Fruit fly (Drosophila melanogaster) whole organism, embryonic: ENCODE measurements around the gene PolG2.

ENCODE experiments used
- Abd-B ChIP-seq: fragments of 200-800 bp; sonication (Bioruptor generic); optimal IDR thresholded peaks from 2 replicates; lab custom pipeline; 2018; ENCODE audit warnings: missing biosample characterization, mild to moderate bottlenecking, missing genetic modification characterization, moderate library complexity
- Aef1 ChIP-seq: fragments of 200-800 bp; sonication (Bioruptor generic); IDR thresholded peaks from 3 replicates; pipeline ENCODE4 v1.3.6; 2022; ENCODE audit warnings: missing biosample characterization, missing genetic modification characterization
- CG12219 ChIP-seq: fragments of 200-800 bp; sonication (Bioruptor generic); optimal IDR thresholded peaks from 3 replicates; lab custom pipeline; 2018; ENCODE audit warnings: missing biosample characterization, mild to moderate bottlenecking, missing genetic modification characterization
- CG15696 ChIP-seq: fragments of 200-800 bp; sonication (Bioruptor generic); optimal IDR thresholded peaks from 2 replicates; lab custom pipeline; 2019; ENCODE audit warnings: missing biosample characterization, mild to moderate bottlenecking, missing genetic modification characterization, moderate library complexity
- CG1602 ChIP-seq: fragments of 200-800 bp; sonication (Bioruptor generic); optimal IDR thresholded peaks from 3 replicates; lab custom pipeline; 2016; ENCODE audit warnings: missing biosample characterization, missing genetic modification characterization
- CG1792 ChIP-seq: fragments of 200-800 bp; sonication (Bioruptor generic); optimal IDR thresholded peaks from 2 replicates; lab custom pipeline; 2016; ENCODE audit warnings: missing biosample characterization, missing genetic modification characterization
- CG18262 ChIP-seq: fragments of 200-800 bp; optimal IDR thresholded peaks from 3 replicates; lab custom pipeline; 2019; ENCODE audit warnings: missing biosample characterization, mild to moderate bottlenecking, missing genetic modification characterization, moderate library complexity
- CG18619 ChIP-seq: fragments of 200-800 bp; sonication (Bioruptor generic); optimal IDR thresholded peaks from 3 replicates; lab custom pipeline; 2017; ENCODE audit warnings: missing biosample characterization, mild to moderate bottlenecking, missing genetic modification characterization
- CG2116 ChIP-seq: fragments of 200-800 bp; sonication (Bioruptor generic); optimal IDR thresholded peaks from 3 replicates; lab custom pipeline; 2018; ENCODE audit warnings: missing biosample characterization, mild to moderate bottlenecking, missing genetic modification characterization
- CG31224 ChIP-seq: fragments of 200-800 bp; sonication (Bioruptor generic); IDR thresholded peaks from 2 replicates; pipeline ENCODE4 v1.3.6; 2022; ENCODE audit warnings: missing biosample characterization, missing genetic modification characterization
- CG31365 ChIP-seq: fragments of 200-800 bp; sonication (Bioruptor generic); optimal IDR thresholded peaks from 2 replicates; lab custom pipeline; 2018; ENCODE audit warnings: missing biosample characterization, mild to moderate bottlenecking, missing genetic modification characterization
- CG3847 ChIP-seq: fragments of 200-800 bp; sonication (Bioruptor generic); IDR thresholded peaks from 2 replicates; pipeline ENCODE4 v1.3.6; 2022; ENCODE audit warnings: missing biosample characterization, missing genetic modification characterization
- CG8765 ChIP-seq: fragments of 200-800 bp; sonication (Bioruptor generic); IDR thresholded peaks from 2 replicates; pipeline ENCODE4 v1.3.6; 2022; ENCODE audit warnings: missing biosample characterization, missing genetic modification characterization
- CHES-1-like ChIP-seq: fragments of 200-800 bp; sonication (Bioruptor generic); optimal IDR thresholded peaks from 2 replicates; lab custom pipeline; 2016; ENCODE audit warnings: missing biosample characterization, missing genetic modification characterization
- CTCF ChIP-seq: fragments of 200-800 bp; sonication (Bioruptor generic); optimal IDR thresholded peaks from 2 replicates; lab custom pipeline; 2017; ENCODE audit warnings: missing biosample characterization, mild to moderate bottlenecking, missing genetic modification characterization, moderate library complexity
- Camta ChIP-seq: fragments of 200-800 bp; sonication (Bioruptor generic); optimal IDR thresholded peaks from 2 replicates; lab custom pipeline; 2016; ENCODE audit warnings: missing biosample characterization, missing genetic modification characterization
- Chrac-16 ChIP-seq: fragments of 200-800 bp; sonication (Bioruptor generic); optimal IDR thresholded peaks from 3 replicates; lab custom pipeline; 2016; ENCODE audit warnings: missing biosample characterization, missing genetic modification characterization
- Dll ChIP-seq: fragments of 200-800 bp; sonication (Bioruptor generic); IDR thresholded peaks from 4 replicates; pipeline ENCODE4 v1.3.6; 2022; ENCODE audit warnings: missing biosample characterization, missing genetic modification characterization; ENCODE audit not compliant: partially characterized antibody
- ERR ChIP-seq: fragments of 200-800 bp; sonication (Bioruptor generic); optimal IDR thresholded peaks from 2 replicates; lab custom pipeline; 2016; ENCODE audit warnings: missing biosample characterization, missing genetic modification characterization
- Gsc ChIP-seq: fragments of 200-800 bp; sonication (Bioruptor generic); IDR thresholded peaks from 2 replicates; pipeline ENCODE4 v1.3.6; 2022; ENCODE audit warnings: missing biosample characterization, missing genetic modification characterization
- Gug ChIP-seq: fragments of 200-800 bp; sonication (Bioruptor generic); IDR thresholded peaks from 4 replicates; pipeline ENCODE4 v1.3.6; 2022; ENCODE audit warnings: missing biosample characterization, missing genetic modification characterization
- H15 ChIP-seq: fragments of 200-800 bp; sonication (Bioruptor generic); IDR thresholded peaks from 3 replicates; pipeline ENCODE4 v1.3.6; 2022; ENCODE audit warnings: missing biosample characterization, missing genetic modification characterization
- HLH54F ChIP-seq: fragments of 200-800 bp; sonication (Bioruptor generic); optimal IDR thresholded peaks from 3 replicates; lab custom pipeline; 2016; ENCODE audit warnings: missing biosample characterization, missing genetic modification characterization
- Kr ChIP-seq: fragments of 200-800 bp; sonication (Bioruptor generic); optimal IDR thresholded peaks from 2 replicates; lab custom pipeline; 2017; ENCODE audit warnings: missing biosample characterization, mild to moderate bottlenecking, missing genetic modification characterization
- NC2β ChIP-seq: fragments of 200-800 bp; sonication (Bioruptor generic); optimal IDR thresholded peaks from 2 replicates; lab custom pipeline; 2016; ENCODE audit warnings: missing biosample characterization, missing genetic modification characterization
- Pdp1 ChIP-seq, 2 experiments: fragments of 200-800 bp; sonication (Bioruptor generic); optimal IDR thresholded peaks; 3 replicates each; lab custom pipeline; 2016; ENCODE audit warnings: missing biosample characterization in 2 of 2, missing genetic modification characterization in 2 of 2, mild to moderate bottlenecking in 1 of 2, moderate library complexity in 1 of 2
- Sox100B ChIP-seq: fragments of 200-800 bp; sonication (Bioruptor generic); optimal IDR thresholded peaks from 3 replicates; lab custom pipeline; 2018; ENCODE audit warnings: missing biosample characterization, mild to moderate bottlenecking, missing genetic modification characterization
- Vsx1 ChIP-seq: fragments of 200-800 bp; sonication (Bioruptor generic); optimal IDR thresholded peaks from 2 replicates; lab custom pipeline; 2017; ENCODE audit warnings: missing biosample characterization, mild to moderate bottlenecking, missing genetic modification characterization, missing genetic modification reagents
- abd-A ChIP-seq: fragments of 200-800 bp; sonication (Bioruptor generic); optimal IDR thresholded peaks from 3 replicates; lab custom pipeline; 2019; ENCODE audit warnings: missing biosample characterization, mild to moderate bottlenecking, missing genetic modification characterization, moderate library complexity
- crc ChIP-seq: fragments of 200-800 bp; sonication (Bioruptor generic); optimal IDR thresholded peaks from 2 replicates; lab custom pipeline; 2016; ENCODE audit warnings: missing biosample characterization, missing genetic modification characterization
- crol ChIP-seq: fragments of 200-800 bp; sonication (Bioruptor generic); IDR thresholded peaks from 2 replicates; pipeline ENCODE4 v1.3.6; 2022; ENCODE audit warnings: missing biosample characterization, missing genetic modification characterization
- dpn ChIP-seq, 2 experiments: fragments of 200-800 bp; sonication (Bioruptor generic); optimal IDR thresholded peaks; 3 replicates each; lab custom pipeline; 2016; ENCODE audit warnings: missing biosample characterization in 2 of 2, missing genetic modification characterization in 2 of 2
- eyg ChIP-seq: fragments of 200-800 bp; sonication (Bioruptor generic); optimal IDR thresholded peaks from 3 replicates; lab custom pipeline; 2016; ENCODE audit warnings: missing biosample characterization, missing genetic modification characterization
- gcm2 ChIP-seq: fragments of 200-800 bp; sonication (Bioruptor generic); optimal IDR thresholded peaks from 2 replicates; lab custom pipeline; 2016; ENCODE audit warnings: missing biosample characterization, missing genetic modification characterization
- grau ChIP-seq: fragments of 200-800 bp; optimal IDR thresholded peaks from 3 replicates; lab custom pipeline; 2019; ENCODE audit warnings: missing biosample characterization, mild to moderate bottlenecking, missing genetic modification characterization, moderate library complexity
- grn ChIP-seq: fragments of 200-800 bp; sonication (Bioruptor generic); optimal IDR thresholded peaks from 3 replicates; lab custom pipeline; 2017; ENCODE audit warnings: missing biosample characterization, missing genetic modification characterization
- kah ChIP-seq: fragments of 200-800 bp; sonication (Bioruptor generic); optimal IDR thresholded peaks from 2 replicates; lab custom pipeline; 2018; ENCODE audit warnings: missing biosample characterization, mild to moderate bottlenecking, missing genetic modification characterization
- lilli ChIP-seq: fragments of 200-800 bp; sonication (Bioruptor generic); optimal IDR thresholded peaks from 3 replicates; lab custom pipeline; 2016; ENCODE audit warnings: missing biosample characterization, missing genetic modification characterization
- lmd ChIP-seq: fragments of 200-800 bp; sonication (Bioruptor generic); IDR thresholded peaks from 2 replicates; pipeline ENCODE4 v1.3.6; 2022; ENCODE audit warnings: missing biosample characterization, missing genetic modification characterization
- mam ChIP-seq: fragments of 200-800 bp; sonication (Bioruptor generic); optimal IDR thresholded peaks from 3 replicates; lab custom pipeline; 2016; ENCODE audit warnings: missing biosample characterization, missing genetic modification characterization
- nmo ChIP-seq: fragments of 200-800 bp; sonication (Bioruptor generic); optimal IDR thresholded peaks from 2 replicates; lab custom pipeline; 2018; ENCODE audit warnings: missing biosample characterization, mild to moderate bottlenecking, missing genetic modification characterization, moderate library complexity
- pb ChIP-seq: fragments of 200-800 bp; sonication (Bioruptor generic); optimal IDR thresholded peaks from 3 replicates; lab custom pipeline; 2016; ENCODE audit warnings: missing biosample characterization, missing genetic modification characterization
- pita ChIP-seq: fragments of 200-800 bp; sonication (Bioruptor generic); optimal IDR thresholded peaks from 2 replicates; lab custom pipeline; 2017; ENCODE audit warnings: missing biosample characterization, mild to moderate bottlenecking, missing genetic modification characterization
- sens ChIP-seq: fragments of 200-800 bp; sonication (Bioruptor generic); peaks from one replicate; lab custom pipeline; 2016; ENCODE audit warnings: missing biosample characterization, missing genetic modification characterization
- seq ChIP-seq: fragments of 200-800 bp; sonication (Bioruptor generic); IDR thresholded peaks from 2 replicates; pipeline ENCODE4 v1.3.6; 2022; ENCODE audit warnings: missing biosample characterization, missing genetic modification characterization
- sisA ChIP-seq: fragments of 200-800 bp; sonication (Bioruptor generic); IDR thresholded peaks from 2 replicates; pipeline ENCODE4 v1.3.6; 2022; ENCODE audit warnings: missing biosample characterization, missing genetic modification characterization
- sug ChIP-seq: fragments of 200-800 bp; optimal IDR thresholded peaks from 2 replicates; lab custom pipeline; 2019; ENCODE audit warnings: missing biosample characterization, mild to moderate bottlenecking, missing genetic modification characterization, moderate library complexity
- vfl ChIP-seq: fragments of 200-800 bp; sonication (Bioruptor generic); optimal IDR thresholded peaks from 2 replicates; lab custom pipeline; 2016; ENCODE audit warnings: missing biosample characterization, missing genetic modification characterization
- z ChIP-seq: fragments of 200-800 bp; sonication (Bioruptor generic); IDR thresholded peaks from 3 replicates; pipeline ENCODE4 v1.3.6; 2022; ENCODE audit warnings: missing biosample characterization, missing genetic modification characterization
- zen ChIP-seq: fragments of 200-800 bp; sonication (Bioruptor generic); optimal IDR thresholded peaks from 3 replicates; lab custom pipeline; 2018; ENCODE audit warnings: missing biosample characterization, mild to moderate bottlenecking, missing genetic modification characterization, moderate library complexity

Gene PolG2

DNA sequence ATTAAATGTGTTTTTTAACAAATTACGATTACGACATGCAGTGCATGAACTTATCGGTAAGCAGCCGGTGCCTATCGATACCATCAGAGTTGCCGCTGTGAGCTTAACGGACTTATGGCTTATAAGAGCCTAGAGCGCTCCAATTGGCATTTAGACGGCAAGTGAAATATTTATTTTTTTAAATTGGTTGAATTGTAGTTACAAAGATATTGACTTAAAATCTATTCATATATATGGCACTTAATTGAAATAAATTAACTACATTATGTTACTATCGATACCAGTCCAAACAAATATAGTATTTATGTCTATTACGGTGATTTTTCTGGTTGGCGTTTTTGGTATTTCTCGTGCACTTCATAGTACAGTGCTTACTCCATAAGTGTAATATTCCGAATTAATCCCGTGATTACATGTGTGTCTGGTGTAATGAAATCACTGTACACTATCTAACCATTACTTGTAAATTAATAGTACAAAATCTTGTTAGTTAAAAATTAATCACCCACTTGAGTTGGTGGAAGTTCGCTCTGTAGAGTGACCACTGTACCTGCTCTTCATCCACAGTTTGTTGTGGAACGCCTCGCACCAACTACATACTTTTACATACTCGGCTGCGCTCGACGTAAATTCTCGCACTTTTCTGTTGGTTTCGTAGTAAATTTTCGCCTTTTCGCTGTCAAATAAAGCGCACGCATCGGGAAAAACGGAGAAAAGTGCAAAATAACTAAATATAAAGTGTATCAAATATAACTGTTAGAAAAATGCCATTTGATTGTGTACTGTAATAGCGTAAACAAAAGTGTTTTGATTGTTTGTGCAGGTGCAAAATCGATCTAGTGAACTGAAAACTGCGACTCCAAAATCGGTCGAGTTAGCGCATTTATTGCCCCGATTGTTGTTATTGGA, 2.4 kb upstream of the PolG2 start, which contains the start of the genes mRpS23 and CenG1A (continued):
- TF ChIP-seq ERR (GFP tag; lab: Kevin White, UChicago), result peak; percentile 99
- peak; percentile 100 for TF ChIP-seq crc
- TF ChIP-seq Vsx1, result peak; percentile 99
- peak; percentile 88 for TF ChIP-seq z (GFP tag; lab: Robert Waterston, UW)
- peak; percentile 100 for TF ChIP-seq Chrac-16 (GFP tag; lab: Kevin White, UChicago)
- TF ChIP-seq Gug, result peak; percentile 100
- TF ChIP-seq CG15696, result peak; percentile 99
- TF ChIP-seq abd-A (tag; lab: Kevin White, UChicago), result no peak
- peak; percentile 100 for TF ChIP-seq CG1602
- peak; percentile 99 to 100 for TF ChIP-seq Pdp1 (GFP tag; optimal IDR thresholded peaks at IDR 0.05; lab: Kevin White, UChicago)
- TF ChIP-seq eyg (GFP tag; lab: Kevin White, UChicago), result peak; percentile 99
- peak; percentile 93 for TF ChIP-seq crol (GFP tag; lab: Robert Waterston, UW)
- no peak for TF ChIP-seq pita
- peak; percentile 100 for TF ChIP-seq nmo
- peak; percentile 100 for TF ChIP-seq HLH54F
- peak; percentile 99 for TF ChIP-seq gcm2 (GFP tag; lab: Kevin White, UChicago)
- TF ChIP-seq sens, result peak; percentile 100
- TF ChIP-seq H15 (GFP tag; lab: Robert Waterston, UW), result peak; percentile 100
- peak; percentile 100 for TF ChIP-seq lilli (GFP tag; lab: Kevin White, UChicago)
- peak; percentile 99 for TF ChIP-seq kah
- TF ChIP-seq CHES-1-like (GFP tag; lab: Kevin White, UChicago), result peak; percentile 100
- peak; percentile 99 for TF ChIP-seq sug
- peak; percentile 99 for TF ChIP-seq CG31224 (GFP tag; lab: Robert Waterston, UW)
- peak; percentile 82 for TF ChIP-seq CTCF (GFP tag; lab: Kevin White, UChicago)
- peak; percentile 97 for TF ChIP-seq CG31365 (tag; lab: Kevin White, UChicago)
- TF ChIP-seq seq (GFP tag; lab: Robert Waterston, UW), result peak; percentile 100
- TF ChIP-seq CG12219, result peak; percentile 100
- peak; percentile 99 for TF ChIP-seq Gsc (GFP tag; lab: Robert Waterston, UW)
- peak; percentile 95 for TF ChIP-seq grn (GFP tag; lab: Kevin White, UChicago)
- peak; percentile 100 for TF ChIP-seq sisA (GFP tag; lab: Robert Waterston, UW)
- TF ChIP-seq Aef1 (GFP tag; lab: Robert Waterston, UW), result peak; percentile 100
- TF ChIP-seq lmd (GFP tag; lab: Robert Waterston, UW), result peak; percentile 100
- TF ChIP-seq CG1792 (GFP tag; lab: Kevin White, UChicago), result peak; percentile 99
- TF ChIP-seq Abd-B (GFP tag; lab: Kevin White, UChicago), result peak; percentile 99
- TF ChIP-seq grau (tag; lab: Kevin White, UChicago), result peak; percentile 100
- peak; percentile 94 for TF ChIP-seq Kr (GFP tag; lab: Kevin White, UChicago)
- TF ChIP-seq zen (tag; lab: Kevin White, UChicago), result peak; percentile 100
- peak; percentile 93 for TF ChIP-seq Dll (GFP tag; lab: Robert Waterston, UW)
- TF ChIP-seq vfl (GFP tag; lab: Kevin White, UChicago), result peak; percentile 100
- peak; percentile 100 for TF ChIP-seq CG18262 (tag; lab: Kevin White, UChicago)
- TF ChIP-seq CG18619 (GFP tag; lab: Kevin White, UChicago), result peak; percentile 100
- TF ChIP-seq pb (GFP tag; lab: Kevin White, UChicago), result peak; percentile 99
- TF ChIP-seq NC2β (GFP tag; lab: Kevin White, UChicago), result peak; percentile 100
- peak; percentile 100 for TF ChIP-seq mam (GFP tag; lab: Kevin White, UChicago)
- peak; percentile 99 for TF ChIP-seq Sox100B
- peak; percentile 100 for TF ChIP-seq dpn (GFP tag; optimal IDR thresholded peaks at IDR 0.05; lab: Kevin White, UChicago)
- TF ChIP-seq CG2116 (GFP tag; lab: Kevin White, UChicago), result peak; percentile 95
- TF ChIP-seq Camta (GFP tag; lab: Kevin White, UChicago), result peak; percentile 99
- TF ChIP-seq CG3847 (GFP tag; lab: Robert Waterston, UW), result peak; percentile 100
- peak; percentile 100 for TF ChIP-seq CG8765
